Fruit fly (Drosophila melanogaster): ENCODE measurements around the gene CG31730.

dm6 chr2L:13219281-13220092 is 40.1 kb downstream of the CG31730 start, which contains the start of the genes CG9426 and mRF1:
- TF ChIP-seq ttk (optimal IDR thresholded peaks at IDR 0.05) (no peak), Sin3A (optimal IDR thresholded peaks at IDR 0.05) (no peak), insv (optimal IDR thresholded peaks at IDR 0.05) (no peak), Myc (optimal IDR thresholded peaks at IDR 0.05) (no peak)

Measured in Kc167 (cell line).